Worm (Caenorhabditis elegans): ENCODE data around the gene dsc-1.

Gene dsc-1

DNA sequence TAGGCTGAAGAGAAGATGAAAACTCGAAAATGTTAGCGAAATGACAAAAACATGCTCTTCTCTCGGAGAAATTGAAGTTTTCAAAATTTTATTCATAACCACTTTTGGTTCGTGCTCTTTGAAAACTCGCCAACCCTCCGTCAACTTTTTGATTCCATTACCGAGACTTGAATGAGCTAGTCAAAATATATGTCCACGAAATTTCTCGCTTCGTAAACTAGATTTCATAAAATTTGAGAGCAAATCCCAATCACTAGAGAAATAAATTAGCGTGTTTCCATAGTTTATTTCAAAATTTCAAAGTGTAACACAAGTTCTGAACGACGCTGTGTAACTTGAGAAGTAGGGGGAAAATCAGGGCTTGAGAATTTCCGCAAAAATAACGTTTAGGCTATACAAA, 40.9 kb downstream of the dsc-1 start:
- no peak for TF ChIP-seq nhr-6 (tag; optimal IDR thresholded peaks at IDR 0.05)
- TF ChIP-seq nhr-111 (GFP tag; optimal IDR thresholded peaks at IDR 0.05) = no peak
- TF ChIP-seq aha-1 (tag) = no peak
- TF ChIP-seq fkh-10 (GFP tag; optimal IDR thresholded peaks at IDR 0.05) = peak; percentile 6

DNA sequence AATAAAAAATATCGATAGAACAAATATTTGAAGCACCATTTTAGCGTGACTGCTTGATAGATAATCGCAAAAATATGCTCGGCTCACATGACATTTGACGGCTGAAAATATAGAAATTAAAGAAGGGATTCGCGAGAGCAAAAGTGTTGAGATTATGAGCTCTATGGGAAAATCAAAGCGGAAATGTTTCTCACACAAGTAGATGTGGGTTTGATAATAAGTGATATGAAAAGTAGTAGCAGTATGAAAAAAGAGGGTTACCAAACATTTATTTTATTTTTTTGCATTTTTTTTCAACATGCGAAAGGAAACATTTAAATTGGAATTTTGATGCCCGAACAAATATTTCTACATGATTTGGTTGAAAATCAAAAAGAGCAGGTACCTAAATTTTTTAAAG, 43.4 kb downstream of the dsc-1 start, which contains the start of gene iglr-1:
TSS of gene iglr-1 (minus strand) at position 101 of the 400 bp plus-strand sequence.
- TF ChIP-seq F44E2.7 (GFP tag; IDR thresholded peaks at IDR 0.05) = no peak
- TF ChIP-seq lin-38 (GFP tag; IDR thresholded peaks at IDR 0.05) = no peak
- no peak for TF ChIP-seq T26A8.4 (GFP tag; IDR thresholded peaks at IDR 0.05)
- TF ChIP-seq lin-1 (GFP tag; IDR thresholded peaks at IDR 0.05) = no peak
- no peak for TF ChIP-seq hmg-1.1 (GFP tag; IDR thresholded peaks at IDR 0.05)
- TF ChIP-seq unc-39 (tag; optimal IDR thresholded peaks at IDR 0.05) = no peak
- TF ChIP-seq R02D3.7 (tag; optimal IDR thresholded peaks at IDR 0.05) = no peak
- TF ChIP-seq gei-8 (GFP tag; optimal IDR thresholded peaks at IDR 0.05) = no peak
- no peak for TF ChIP-seq madf-5 (GFP tag; IDR thresholded peaks at IDR 0.05)
- TF ChIP-seq hlh-30 (tag; optimal IDR thresholded peaks at IDR 0.05; ENCODE audit: insufficient read depth) = no peak
- TF ChIP-seq Y48G9A.11 (GFP tag; IDR thresholded peaks at IDR 0.05) = no peak
- no peak for TF ChIP-seq F10B5.3 (tag; optimal IDR thresholded peaks at IDR 0.05)
- no peak for TF ChIP-seq mes-2 (tag; optimal IDR thresholded peaks at IDR 0.05; ENCODE audit: poor library complexity, severe bottlenecking)
- TF ChIP-seq ceh-82 (tag; optimal IDR thresholded peaks at IDR 0.05) = no peak
- no peak for TF ChIP-seq ces-1 (GFP tag; optimal IDR thresholded peaks at IDR 0.05)
- no peak for TF ChIP-seq F49E8.2 (tag; optimal IDR thresholded peaks at IDR 0.05; ENCODE audit: borderline replicate concordance)
- TF ChIP-seq nhr-102 (tag; optimal IDR thresholded peaks at IDR 0.05) = no peak
- TF ChIP-seq T20F7.1 (GFP tag; optimal IDR thresholded peaks at IDR 0.05) = no peak
- TF ChIP-seq mxl-3 (GFP tag; optimal IDR thresholded peaks at IDR 0.05) = no peak

DNA sequence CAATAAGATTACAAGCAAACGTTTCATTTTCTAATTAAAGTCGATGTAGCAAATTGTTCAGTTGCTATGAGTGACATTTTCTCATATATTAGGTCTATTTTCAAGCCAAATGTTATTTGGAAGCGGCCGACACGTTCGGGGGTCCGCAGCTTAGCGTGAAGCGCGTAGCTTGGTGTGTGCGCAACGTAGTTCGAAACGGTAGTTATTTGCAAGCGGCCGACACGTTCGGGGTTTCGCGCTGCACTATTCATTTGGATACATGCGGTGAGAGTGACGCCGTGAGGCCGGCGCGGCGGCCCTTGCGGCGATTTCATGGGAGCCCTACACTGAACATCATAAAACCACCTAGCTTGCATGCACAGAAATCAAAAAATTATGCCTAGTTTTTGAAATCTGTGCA, 46.5 kb downstream of the dsc-1 start:
- TF ChIP-seq daf-12 (tag; optimal IDR thresholded peaks at IDR 0.05) = no peak
- TF ChIP-seq skn-1 (tag; optimal IDR thresholded peaks at IDR 0.05) = no peak
- no peak for TF ChIP-seq jun-1 (tag; optimal IDR thresholded peaks at IDR 0.05)
- no peak for TF ChIP-seq ceh-62 (tag; optimal IDR thresholded peaks at IDR 0.05)
- TF ChIP-seq unc-39 (tag; optimal IDR thresholded peaks at IDR 0.05) = no peak
- TF ChIP-seq egl-43 (GFP tag; IDR thresholded peaks at IDR 0.05) = no peak
- TF ChIP-seq mxl-3 (GFP tag; optimal IDR thresholded peaks at IDR 0.05) = no peak
- no peak for TF ChIP-seq madf-5 (GFP tag; IDR thresholded peaks at IDR 0.05)
- no peak for TF ChIP-seq ZK337.2 (GFP tag; IDR thresholded peaks at IDR 0.05)
- TF ChIP-seq lir-3 (tag; optimal IDR thresholded peaks at IDR 0.05) = no peak
- TF ChIP-seq dmd-9 (GFP tag; IDR thresholded peaks at IDR 0.05) = no peak
- TF ChIP-seq mes-2 (tag; optimal IDR thresholded peaks at IDR 0.05; ENCODE audit: poor library complexity, severe bottlenecking) = no peak
- no peak for TF ChIP-seq snpc-4 (tag; optimal IDR thresholded peaks at IDR 0.05)
- TF ChIP-seq dve-1 (tag; optimal IDR thresholded peaks at IDR 0.05; ENCODE audit: insufficient read depth) = no peak
- TF ChIP-seq ama-1 (optimal IDR thresholded peaks at IDR 0.05) = no peak
- no peak for TF ChIP-seq dmd-8 (GFP tag; IDR thresholded peaks at IDR 0.05)
- TF ChIP-seq hmg-1.1 (GFP tag; IDR thresholded peaks at IDR 0.05) = no peak
- TF ChIP-seq unc-130 (GFP tag; optimal IDR thresholded peaks at IDR 0.05) = no peak
- TF ChIP-seq F37D6.2 (tag; optimal IDR thresholded peaks at IDR 0.05) = no peak

DNA sequence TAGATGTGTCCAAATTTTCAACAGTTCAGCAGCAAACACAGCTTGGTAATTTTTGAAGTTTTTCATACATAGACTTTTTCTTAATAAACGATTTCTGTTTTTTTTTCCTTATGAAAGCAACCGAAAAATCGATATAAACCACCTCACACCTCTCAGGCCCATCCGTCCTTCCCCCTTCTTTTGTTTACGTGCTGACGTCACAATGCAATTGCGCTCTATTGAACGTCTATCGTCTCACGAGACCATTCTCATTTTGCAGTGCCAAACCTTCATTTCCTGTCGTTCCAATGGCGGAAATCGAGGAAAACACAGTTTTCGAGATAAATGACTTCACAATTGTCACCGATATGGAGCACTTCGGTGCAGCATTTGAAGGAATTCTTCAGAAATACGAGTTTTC, 51.4 kb downstream of the dsc-1 start, which contains the start of gene rbg-1:
TSS of gene rbg-1 (plus strand) at position 260 of the 400 bp plus-strand sequence.
- TF ChIP-seq mdl-1 (tag; optimal IDR thresholded peaks at IDR 0.05) (peak in 1 of 2 experiments; percentile 68), pha-4 (GFP tag; IDR thresholded peaks at IDR 0.05) (no peak), pha-4 (tag; optimal IDR thresholded peaks at IDR 0.05) (peak; percentile 98), hif-1 (tag; optimal IDR thresholded peaks at IDR 0.05) (peak in 1 of 2 experiments; percentile 45), dve-1 (tag; optimal IDR thresholded peaks at IDR 0.05; ENCODE audit: insufficient read depth) (peak; percentile 76), F10B5.3 (tag; optimal IDR thresholded peaks at IDR 0.05) (no peak), hlh-11 (tag; optimal IDR thresholded peaks at IDR 0.05) (peak; percentile 81), mes-2 (tag; optimal IDR thresholded peaks at IDR 0.05; ENCODE audit: poor library complexity, severe bottlenecking) (peak; percentile 85), nhr-237 (tag; optimal IDR thresholded peaks at IDR 0.05) (no peak), spr-1 (tag; optimal IDR thresholded peaks at IDR 0.05) (no peak), fkh-10 (GFP tag; optimal IDR thresholded peaks at IDR 0.05) (peak; percentile 53), Y105C5A.15 (GFP tag; IDR thresholded peaks at IDR 0.05) (no peak), F44E2.7 (GFP tag; IDR thresholded peaks at IDR 0.05) (no peak), lim-7 (GFP tag; IDR thresholded peaks at IDR 0.05) (no peak), nhr-11 (tag; optimal IDR thresholded peaks at IDR 0.05) (peak; percentile 65), gei-8 (GFP tag; optimal IDR thresholded peaks at IDR 0.05) (no peak), ztf-11 (tag; optimal IDR thresholded peaks at IDR 0.05) (no peak), nhr-6 (tag; optimal IDR thresholded peaks at IDR 0.05) (peak; percentile 88)

Measured in whole organism, L4 larva.